Worm (Caenorhabditis elegans) whole organism, late embryonic: ENCODE data around the gene F16H6.8.

Experiments used
- C08G9.2 ChIP-seq: sonication (generic microtip); optimal IDR thresholded peaks from 2 replicates; lab custom pipeline; 2016; ENCODE audit warnings: mild to moderate bottlenecking, missing genetic modification characterization, moderate library complexity, missing compliant biosample characterization
- F13H6.1 ChIP-seq: sonication (generic microtip); optimal IDR thresholded peaks from 2 replicates; lab custom pipeline; 2016; ENCODE audit warnings: missing genetic modification characterization, missing compliant biosample characterization
- Y22D7AL.16 ChIP-seq: sonication (generic microtip); optimal IDR thresholded peaks from 2 replicates; lab custom pipeline; 2016; ENCODE audit warnings: missing genetic modification characterization, missing compliant biosample characterization
- ahr-1 ChIP-seq: sonication (generic microtip); optimal IDR thresholded peaks from 2 replicates; lab custom pipeline; 2016; ENCODE audit warnings: missing genetic modification characterization, missing compliant biosample characterization
- ama-1 ChIP-seq: fragments of 150-350 bp; optimal IDR thresholded peaks from 2 replicates; lab custom pipeline; 2014
- ceh-18 ChIP-seq: sonication (generic microtip); optimal IDR thresholded peaks from 2 replicates; lab custom pipeline; 2016; ENCODE audit warnings: missing genetic modification characterization, missing compliant biosample characterization
- ceh-2 ChIP-seq: sonication (generic microtip); optimal IDR thresholded peaks from 2 replicates; lab custom pipeline; 2016; ENCODE audit warnings: missing genotype, missing genetic modification characterization, missing compliant biosample characterization
- ceh-24 ChIP-seq: sonication (generic microtip); optimal IDR thresholded peaks from 2 replicates; lab custom pipeline; 2016; ENCODE audit warnings: mild to moderate bottlenecking, missing genetic modification characterization, missing compliant biosample characterization
- ceh-30 ChIP-seq: fragments of 150-350 bp; optimal IDR thresholded peaks from 2 replicates; lab custom pipeline; 2014; ENCODE audit warnings: missing biosample characterization, missing genetic modification characterization
- ceh-34 ChIP-seq: sonication (generic microtip); optimal IDR thresholded peaks from 2 replicates; lab custom pipeline; 2016; ENCODE audit warnings: mild to moderate bottlenecking, missing genetic modification characterization, missing compliant biosample characterization
- ceh-45 ChIP-seq: fragments of 200-800 bp; sonication (Bioruptor generic); IDR thresholded peaks from 2 replicates; pipeline ENCODE4 v1.3.6; 2022; ENCODE audit warnings: missing genetic modification reagents, missing genetic modification characterization, missing compliant biosample characterization
- ceh-48 ChIP-seq: sonication (generic microtip); optimal IDR thresholded peaks from 2 replicates; lab custom pipeline; 2016; ENCODE audit warnings: missing genetic modification characterization, inconsistent platforms, missing compliant biosample characterization
- ceh-9 ChIP-seq: sonication (generic microtip); optimal IDR thresholded peaks from 2 replicates; lab custom pipeline; 2016; ENCODE audit warnings: mild to moderate bottlenecking, missing genetic modification characterization, inconsistent platforms, missing compliant biosample characterization
- che-1 ChIP-seq: sonication (generic microtip); optimal IDR thresholded peaks from 2 replicates; lab custom pipeline; 2016; ENCODE audit warnings: mild to moderate bottlenecking, missing genetic modification characterization, missing compliant biosample characterization
- dve-1 ChIP-seq: sonication (generic microtip); optimal IDR thresholded peaks from 2 replicates; lab custom pipeline; 2017; ENCODE audit warnings: antibody characterized with exemption, mild to moderate bottlenecking, missing genetic modification characterization, missing compliant biosample characterization
- elt-2 ChIP-seq: sonication (generic microtip); optimal IDR thresholded peaks from 2 replicates; lab custom pipeline; 2016; ENCODE audit warnings: missing genetic modification reagents, missing genetic modification characterization, missing compliant biosample characterization
- eyg-1 ChIP-seq: sonication (generic microtip); optimal IDR thresholded peaks from 2 replicates; lab custom pipeline; 2016; ENCODE audit warnings: missing genotype, missing genetic modification characterization, missing compliant biosample characterization
- fkh-10 ChIP-seq: fragments of 150-350 bp; optimal IDR thresholded peaks from 2 replicates; lab custom pipeline; 2014; ENCODE audit warnings: missing biosample characterization, missing genetic modification reagents, missing genetic modification characterization
- hlh-15 ChIP-seq: sonication (generic microtip); optimal IDR thresholded peaks from 2 replicates; lab custom pipeline; 2016; ENCODE audit warnings: missing genetic modification characterization, missing compliant biosample characterization
- hlh-6 ChIP-seq: sonication (generic microtip); optimal IDR thresholded peaks from 2 replicates; lab custom pipeline; 2016; ENCODE audit warnings: missing genotype, missing genetic modification characterization, missing compliant biosample characterization
- madf-2 ChIP-seq: sonication (generic microtip); optimal IDR thresholded peaks from 2 replicates; lab custom pipeline; 2017; ENCODE audit warnings: missing genetic modification characterization, missing compliant biosample characterization
- mec-3 ChIP-seq: sonication (generic microtip); optimal IDR thresholded peaks from 2 replicates; lab custom pipeline; 2016; ENCODE audit warnings: borderline replicate concordance, missing genetic modification characterization, missing compliant biosample characterization
- nhr-11 ChIP-seq: fragments of 150-350 bp; optimal IDR thresholded peaks from 2 replicates; lab custom pipeline; 2014; ENCODE audit warnings: missing biosample characterization, missing genetic modification characterization
- nhr-232 ChIP-seq: sonication (generic microtip); optimal IDR thresholded peaks from 2 replicates; lab custom pipeline; 2016; ENCODE audit warnings: missing genetic modification characterization, missing compliant biosample characterization
- npax-4 ChIP-seq: sonication (generic microtip); optimal IDR thresholded peaks from 2 replicates; lab custom pipeline; 2016; ENCODE audit warnings: missing genetic modification characterization, missing compliant biosample characterization
- odd-2 ChIP-seq: sonication (generic microtip); optimal IDR thresholded peaks from 2 replicates; lab custom pipeline; 2017; ENCODE audit warnings: antibody characterized with exemption, mild to moderate bottlenecking, missing genetic modification characterization, missing compliant biosample characterization
- pag-3 ChIP-seq: sonication (generic microtip); optimal IDR thresholded peaks from 2 replicates; lab custom pipeline; 2016; ENCODE audit warnings: missing compliant biosample characterization, missing genetic modification characterization, borderline replicate concordance
- pat-9 ChIP-seq: fragments of 200-800 bp; sonication (Bioruptor generic); optimal IDR thresholded peaks from 2 replicates; lab custom pipeline; 2018; ENCODE audit warnings: mild to moderate bottlenecking, missing genetic modification characterization, moderate library complexity, missing compliant biosample characterization
- pax-1 ChIP-seq: fragments of 150-350 bp; optimal IDR thresholded peaks from 2 replicates; lab custom pipeline; 2014; ENCODE audit warnings: missing biosample characterization, missing genetic modification characterization
- pha-2 ChIP-seq: sonication (generic microtip); optimal IDR thresholded peaks from 2 replicates; lab custom pipeline; 2017; ENCODE audit warnings: mild to moderate bottlenecking, missing genetic modification characterization, missing compliant biosample characterization
- pqm-1 ChIP-seq: sonication (generic microtip); optimal IDR thresholded peaks from 2 replicates; lab custom pipeline; 2016; ENCODE audit warnings: missing genetic modification characterization, missing compliant biosample characterization
- rnt-1 ChIP-seq: sonication (generic microtip); optimal IDR thresholded peaks from 2 replicates; lab custom pipeline; 2016; ENCODE audit warnings: missing genetic modification characterization, missing compliant biosample characterization
- sdc-2 ChIP-seq: sonication (generic microtip); optimal IDR thresholded peaks from 2 replicates; lab custom pipeline; 2016; ENCODE audit warnings: missing genotype, missing genetic modification characterization, missing compliant biosample characterization
- sox-2 ChIP-seq: fragments of 200-800 bp; sonication (Bioruptor generic); IDR thresholded peaks from 2 replicates; pipeline ENCODE4 v1.3.6; 2022; ENCODE audit warnings: missing genetic modification reagents, missing genetic modification characterization, missing compliant biosample characterization
- sox-4 ChIP-seq: sonication (generic microtip); optimal IDR thresholded peaks from 2 replicates; lab custom pipeline; 2017; ENCODE audit warnings: mild to moderate bottlenecking, missing genetic modification characterization, inconsistent platforms, missing compliant biosample characterization
- tbx-7 ChIP-seq: sonication (generic microtip); optimal IDR thresholded peaks from 2 replicates; lab custom pipeline; 2016; ENCODE audit warnings: missing genotype, missing genetic modification characterization, missing compliant biosample characterization
- ttx-3 ChIP-seq: sonication (generic microtip); optimal IDR thresholded peaks from 2 replicates; lab custom pipeline; 2016; ENCODE audit warnings: missing genetic modification reagents, missing genetic modification characterization, missing compliant biosample characterization
- unc-3 ChIP-seq, 2 experiments: fragments of 200-800 bp in 1 of 2; sonication (Bioruptor generic) in 1 of 2; sonication (generic microtip) in 1 of 2; conservative IDR thresholded peaks in 1 of 2; optimal IDR thresholded peaks in 1 of 2; 2 replicates each; pipeline versions ENCODE4 v1.3.6 to Lab custom; 2016 to 2022; ENCODE audit warnings: missing compliant biosample characterization in 2 of 2, missing genetic modification characterization in 2 of 2, missing genetic modification reagents in 1 of 2
- unc-42 ChIP-seq: sonication (generic microtip); optimal IDR thresholded peaks from 2 replicates; lab custom pipeline; 2016; ENCODE audit warnings: missing genotype, missing genetic modification characterization, missing compliant biosample characterization
- unc-55 ChIP-seq: sonication (generic microtip); optimal IDR thresholded peaks from 2 replicates; lab custom pipeline; 2017; ENCODE audit warnings: missing biosample characterization, missing genetic modification reagents, missing genetic modification characterization
- unc-86 ChIP-seq: sonication (generic microtip); optimal IDR thresholded peaks from 2 replicates; lab custom pipeline; 2016; ENCODE audit warnings: missing genetic modification characterization, missing compliant biosample characterization
- ztf-16 ChIP-seq: sonication (generic microtip); optimal IDR thresholded peaks from 2 replicates; lab custom pipeline; 2017; ENCODE audit warnings: missing genetic modification characterization, missing compliant biosample characterization

F16H6.8 gene

DNA sequence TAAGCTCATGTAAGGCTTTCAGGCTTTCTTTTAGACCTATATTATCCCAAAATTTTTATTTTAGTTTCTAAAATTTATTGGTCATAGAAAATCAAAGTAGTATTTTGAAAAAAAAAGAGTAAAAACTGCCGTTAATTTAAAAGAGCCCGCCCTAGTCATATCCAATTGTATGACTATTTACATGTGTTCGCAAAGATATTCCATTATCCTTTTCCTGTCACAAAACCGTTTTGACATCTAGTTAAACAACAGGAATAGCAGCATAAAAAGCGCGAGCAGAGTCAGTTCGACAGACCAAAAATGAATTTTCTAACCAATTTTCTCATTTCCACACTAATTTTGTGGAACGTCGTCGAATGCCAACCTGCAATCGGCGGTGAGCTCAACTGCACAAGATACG is 21.1 kb downstream of the F16H6.8 start, which contains the start of gene F16H6.3:
Gene F16H6.3 (plus strand): TSS at position 301 of the 400 bp plus-strand sequence.
- TF ChIP-seq sdc-2 (tag; lab: Kevin White, UChicago) = no peak
- TF ChIP-seq Y22D7AL.16 (tag; lab: Kevin White, UChicago) = no peak
- no peak for TF ChIP-seq ceh-9 (tag; lab: Kevin White, UChicago)
- no peak for TF ChIP-seq hlh-15 (tag; lab: Kevin White, UChicago)
- TF ChIP-seq tbx-7 (tag; lab: Kevin White, UChicago) = no peak
- no peak for TF ChIP-seq nhr-232 (tag; lab: Kevin White, UChicago)
- TF ChIP-seq ama-1 (lab: Kevin White, UChicago) = no peak
- TF ChIP-seq ceh-2 = no peak
- TF ChIP-seq pax-1 (tag; lab: Kevin White, UChicago) = no peak
- TF ChIP-seq hlh-6 (tag; lab: Kevin White, UChicago) = no peak
- no peak for TF ChIP-seq nhr-11 (tag; lab: Kevin White, UChicago)
- no peak for TF ChIP-seq sox-2 (GFP tag; lab: Robert Waterston, UW)
- TF ChIP-seq ceh-18 (tag; lab: Kevin White, UChicago) = no peak
- TF ChIP-seq C08G9.2 = no peak
- no peak for TF ChIP-seq npax-4 (tag; lab: Kevin White, UChicago)
- no peak for TF ChIP-seq unc-86 (tag; lab: Kevin White, UChicago)
- TF ChIP-seq dve-1 (tag; lab: Kevin White, UChicago) = no peak
- no peak for TF ChIP-seq eyg-1
- no peak for TF ChIP-seq F13H6.1 (tag; lab: Kevin White, UChicago)

DNA sequence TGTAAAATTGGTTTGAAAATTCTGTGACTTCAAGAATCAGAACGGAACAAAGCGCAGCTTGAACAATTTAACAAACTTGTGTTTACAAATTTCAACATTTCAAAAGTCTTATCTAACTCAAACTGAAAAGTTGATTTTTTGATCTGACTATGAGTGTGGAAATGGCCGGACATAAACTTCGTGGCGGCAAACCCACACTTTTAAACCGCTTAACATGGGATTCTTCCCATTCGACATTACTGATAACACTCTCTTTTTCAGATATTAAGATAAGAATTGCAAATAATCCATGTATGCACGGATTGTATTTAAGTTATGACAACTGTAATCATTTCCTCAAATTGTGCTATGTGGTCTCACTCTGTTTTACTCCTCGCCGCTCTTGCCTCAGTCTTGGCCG is 24.9 kb downstream of the F16H6.8 start, which contains the start of gene clec-42:
Gene clec-42 (plus strand): TSS at position 285 of the 400 bp plus-strand sequence.
- TF ChIP-seq mec-3 (no peak), ceh-30 (no peak), ceh-45 (no peak), ceh-48 (tag; lab: Kevin White, UChicago) (no peak), ahr-1 (tag; lab: Kevin White, UChicago) (no peak), che-1 (tag; lab: Kevin White, UChicago) (no peak), madf-2 (tag; lab: Kevin White, UChicago) (no peak), ceh-24 (tag; lab: Kevin White, UChicago) (no peak), ceh-9 (tag; lab: Kevin White, UChicago) (no peak), sox-4 (tag; lab: Kevin White, UChicago) (no peak)

DNA sequence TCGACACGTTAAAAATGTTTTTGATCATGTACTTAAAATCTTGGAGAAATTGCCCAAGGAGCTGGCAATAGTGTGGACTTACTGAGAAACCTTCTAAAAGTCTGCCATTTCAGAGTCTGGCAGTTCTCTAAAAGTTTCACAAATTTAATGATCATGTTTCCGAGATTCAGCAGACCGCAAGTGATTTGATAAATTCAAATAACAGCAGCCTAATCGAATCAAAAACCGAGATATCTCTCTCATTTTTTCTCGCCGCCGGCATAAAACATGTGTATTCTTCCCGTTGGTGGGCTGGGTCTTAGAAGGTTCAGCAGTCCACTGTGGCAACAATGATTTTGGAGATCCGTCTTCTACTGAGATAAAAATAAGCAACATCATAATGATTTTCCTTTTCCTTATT is 26.9 kb downstream of the F16H6.8 start, which contains the start of gene clec-246:
Gene clec-246 (plus strand): TSS at position 301 of the 400 bp plus-strand sequence.
- TF ChIP-seq unc-42 (no peak), fkh-10 (GFP tag; lab: Kevin White, UChicago) (no peak), rnt-1 (tag; lab: Kevin White, UChicago) (no peak), pag-3 (tag; lab: Kevin White, UChicago) (no peak), sox-4 (tag; lab: Kevin White, UChicago) (no peak), unc-3 (GFP tag; conservative IDR thresholded peaks at IDR 0.05; lab: Robert Waterston, UW) (no peak), unc-3 (tag; optimal IDR thresholded peaks at IDR 0.05; lab: Kevin White, UChicago) (no peak), pha-2 (tag; lab: Kevin White, UChicago) (no peak), ztf-16 (tag; lab: Kevin White, UChicago) (no peak), ceh-34 (no peak), elt-2 (no peak), nhr-11 (tag; lab: Kevin White, UChicago) (no peak), ahr-1 (tag; lab: Kevin White, UChicago) (no peak), pat-9 (tag; lab: Kevin White, UChicago) (no peak), unc-55 (no peak), ttx-3 (tag; lab: Kevin White, UChicago) (no peak), Y22D7AL.16 (tag; lab: Kevin White, UChicago) (no peak), pqm-1 (tag; lab: Kevin White, UChicago) (no peak), ceh-30 (no peak), odd-2 (tag; lab: Kevin White, UChicago) (no peak)
